Fruit fly (Drosophila melanogaster) whole organism, embryonic: Measurements from ENCODE around the gene CG6739.

ENCODE experiments used
- Aef1 ChIP-seq: fragments of 200-800 bp; sonication (Bioruptor generic); IDR thresholded peaks from 3 replicates; pipeline ENCODE4 v1.3.6; 2022; ENCODE audit warnings: missing biosample characterization, missing genetic modification characterization
- Asciz ChIP-seq: fragments of 200-800 bp; sonication (Bioruptor generic); optimal IDR thresholded peaks from 2 replicates; lab custom pipeline; 2017; ENCODE audit warnings: missing biosample characterization, mild to moderate bottlenecking, missing genetic modification characterization, missing genetic modification reagents
- CG10366 ChIP-seq: fragments of 200-800 bp; sonication (Bioruptor generic); IDR thresholded peaks from 2 replicates; pipeline ENCODE4 v1.3.6; 2022; ENCODE audit warnings: missing biosample characterization, missing genetic modification characterization
- CG11723 ChIP-seq: fragments of 200-800 bp; sonication (Bioruptor generic); optimal IDR thresholded peaks from 2 replicates; lab custom pipeline; 2017; ENCODE audit warnings: missing biosample characterization, mild to moderate bottlenecking, missing genetic modification characterization
- CG15514 ChIP-seq: fragments of 200-800 bp; sonication (Bioruptor generic); optimal IDR thresholded peaks from 3 replicates; lab custom pipeline; 2017; ENCODE audit warnings: missing biosample characterization, missing genetic modification characterization, mild to moderate bottlenecking, moderate library complexity, missing genetic modification reagents
- CG1602 ChIP-seq: fragments of 200-800 bp; sonication (Bioruptor generic); optimal IDR thresholded peaks from 3 replicates; lab custom pipeline; 2016; ENCODE audit warnings: missing biosample characterization, missing genetic modification characterization
- CG16779 ChIP-seq: fragments of 200-800 bp; sonication (Bioruptor generic); IDR thresholded peaks from 2 replicates; pipeline ENCODE4 v1.3.6; 2022; ENCODE audit warnings: missing biosample characterization, missing genetic modification characterization
- CG17186 ChIP-seq: fragments of 200-800 bp; sonication (Bioruptor generic); optimal IDR thresholded peaks from 3 replicates; lab custom pipeline; 2017; ENCODE audit warnings: missing biosample characterization, missing genetic modification reagents, missing genetic modification characterization
- CG17612 ChIP-seq: fragments of 200-800 bp; sonication (Bioruptor generic); IDR thresholded peaks from 2 replicates; pipeline ENCODE4 v1.3.6; 2022; ENCODE audit warnings: missing biosample characterization, missing genetic modification characterization
- CG1792 ChIP-seq: fragments of 200-800 bp; sonication (Bioruptor generic); optimal IDR thresholded peaks from 2 replicates; lab custom pipeline; 2016; ENCODE audit warnings: missing biosample characterization, missing genetic modification characterization
- CG18262 ChIP-seq: fragments of 200-800 bp; optimal IDR thresholded peaks from 3 replicates; lab custom pipeline; 2019; ENCODE audit warnings: missing biosample characterization, mild to moderate bottlenecking, missing genetic modification characterization, moderate library complexity
- CG30431 ChIP-seq: fragments of 200-800 bp; sonication (Bioruptor generic); optimal IDR thresholded peaks from 2 replicates; lab custom pipeline; 2017; ENCODE audit warnings: missing biosample characterization, missing genetic modification characterization
- CG31365 ChIP-seq: fragments of 200-800 bp; sonication (Bioruptor generic); optimal IDR thresholded peaks from 2 replicates; lab custom pipeline; 2018; ENCODE audit warnings: missing biosample characterization, mild to moderate bottlenecking, missing genetic modification characterization
- CG4820 ChIP-seq: fragments of 200-800 bp; sonication (Bioruptor generic); optimal IDR thresholded peaks from 3 replicates; lab custom pipeline; 2016; ENCODE audit warnings: missing biosample characterization, missing genetic modification characterization
- CG6813 ChIP-seq: fragments of 200-800 bp; sonication (Bioruptor generic); optimal IDR thresholded peaks from 2 replicates; lab custom pipeline; 2017; ENCODE audit warnings: missing biosample characterization, missing genetic modification characterization, mild to moderate bottlenecking, moderate library complexity, missing genetic modification reagents
- CG6854 ChIP-seq: fragments of 200-800 bp; sonication (Bioruptor generic); optimal IDR thresholded peaks from 3 replicates; lab custom pipeline; 2017; ENCODE audit warnings: missing biosample characterization, mild to moderate bottlenecking, missing genetic modification characterization
- CG7839 ChIP-seq: fragments of 200-800 bp; sonication (Bioruptor generic); optimal IDR thresholded peaks from 3 replicates; lab custom pipeline; 2018; ENCODE audit warnings: missing biosample characterization, mild to moderate bottlenecking, missing genetic modification characterization, moderate library complexity
- CG8281 ChIP-seq: fragments of 200-800 bp; sonication (Bioruptor generic); optimal IDR thresholded peaks from 2 replicates; lab custom pipeline; 2018; ENCODE audit warnings: missing biosample characterization, mild to moderate bottlenecking, missing genetic modification characterization, moderate library complexity
- CG9215 ChIP-seq: fragments of 200-800 bp; sonication (Bioruptor generic); IDR thresholded peaks from 2 replicates; pipeline ENCODE4 v1.3.6; 2022; ENCODE audit warnings: missing biosample characterization, missing genetic modification characterization
- CHES-1-like ChIP-seq: fragments of 200-800 bp; sonication (Bioruptor generic); optimal IDR thresholded peaks from 2 replicates; lab custom pipeline; 2016; ENCODE audit warnings: missing biosample characterization, missing genetic modification characterization
- Dad ChIP-seq: fragments of 200-800 bp; sonication (Bioruptor generic); optimal IDR thresholded peaks from 3 replicates; lab custom pipeline; 2016; ENCODE audit warnings: missing biosample characterization, missing genetic modification characterization
- E2f2 ChIP-seq: fragments of 200-800 bp; sonication (Bioruptor generic); IDR thresholded peaks from 2 replicates; pipeline ENCODE4 v1.3.6; 2022; ENCODE audit warnings: missing biosample characterization, missing genetic modification characterization
- Ets65A ChIP-seq: fragments of 200-800 bp; sonication (Bioruptor generic); peaks from one replicate; lab custom pipeline; 2016; ENCODE audit warnings: missing biosample characterization, missing genetic modification characterization
- Ets97D ChIP-seq: fragments of 200-800 bp; sonication (Bioruptor generic); optimal IDR thresholded peaks from 3 replicates; lab custom pipeline; 2016; ENCODE audit warnings: missing biosample characterization, missing genetic modification characterization
- MBD-R2 ChIP-seq: fragments of 200-800 bp; sonication (Bioruptor generic); IDR thresholded peaks from 2 replicates; pipeline ENCODE4 v1.3.6; 2022; ENCODE audit warnings: missing biosample characterization, missing genetic modification characterization
- Meics ChIP-seq: fragments of 200-800 bp; sonication (Bioruptor generic); optimal IDR thresholded peaks from 2 replicates; lab custom pipeline; 2017; ENCODE audit warnings: missing biosample characterization, mild to moderate bottlenecking, missing genetic modification characterization
- NC2α ChIP-seq: fragments of 200-800 bp; sonication (Bioruptor generic); optimal IDR thresholded peaks from 2 replicates; lab custom pipeline; 2016; ENCODE audit warnings: missing biosample characterization, missing genetic modification characterization
- Sox102F ChIP-seq: fragments of 200-800 bp; sonication (Bioruptor generic); optimal IDR thresholded peaks from 2 replicates; lab custom pipeline; 2018; ENCODE audit warnings: missing biosample characterization, mild to moderate bottlenecking, missing genetic modification characterization, moderate library complexity
- Sry-β ChIP-seq: fragments of 200-800 bp; sonication (Bioruptor generic); optimal IDR thresholded peaks from 2 replicates; lab custom pipeline; 2018; ENCODE audit warnings: missing biosample characterization, mild to moderate bottlenecking, missing genetic modification characterization, moderate library complexity
- YL-1 ChIP-seq: fragments of 200-800 bp; sonication (Bioruptor generic); optimal IDR thresholded peaks from 3 replicates; lab custom pipeline; 2017; ENCODE audit warnings: missing biosample characterization, mild to moderate bottlenecking, missing genetic modification characterization
- az2 ChIP-seq: fragments of 200-800 bp; sonication (Bioruptor generic); optimal IDR thresholded peaks from 3 replicates; lab custom pipeline; 2016; ENCODE audit warnings: missing biosample characterization, missing genetic modification characterization
- bsh ChIP-seq, 2 experiments: fragments of 200-800 bp; sonication (Bioruptor generic); optimal IDR thresholded peaks; 2 replicates each; lab custom pipeline; 2017 to 2018; ENCODE audit warnings: mild to moderate bottlenecking in 2 of 2, missing biosample characterization in 2 of 2, missing genetic modification characterization in 2 of 2, moderate library complexity in 1 of 2
- chm ChIP-seq: fragments of 200-800 bp; sonication (Bioruptor generic); IDR thresholded peaks from 2 replicates; pipeline ENCODE4 v1.3.6; 2022; ENCODE audit warnings: missing biosample characterization, missing genetic modification characterization
- dati ChIP-seq: fragments of 200-800 bp; sonication (Bioruptor generic); IDR thresholded peaks from 2 replicates; pipeline ENCODE4 v1.3.6; 2022; ENCODE audit warnings: missing biosample characterization, missing genetic modification characterization
- exex ChIP-seq: fragments of 200-800 bp; sonication (Bioruptor generic); optimal IDR thresholded peaks from 4 replicates; lab custom pipeline; 2018; ENCODE audit warnings: missing biosample characterization, mild to moderate bottlenecking, missing genetic modification characterization, moderate library complexity
- fd3F ChIP-seq: fragments of 200-800 bp; sonication (Bioruptor generic); optimal IDR thresholded peaks from 2 replicates; lab custom pipeline; 2018; ENCODE audit warnings: missing biosample characterization, mild to moderate bottlenecking, missing genetic modification characterization, moderate library complexity
- ftz-f1 ChIP-seq: fragments of 200-800 bp; sonication (Bioruptor generic); optimal IDR thresholded peaks from 2 replicates; lab custom pipeline; 2016; ENCODE audit warnings: missing biosample characterization, missing genetic modification characterization
- gt ChIP-seq: fragments of 200-800 bp; sonication (Bioruptor generic); IDR thresholded peaks from 2 replicates; pipeline ENCODE4 v1.3.6; 2022; ENCODE audit warnings: missing biosample characterization, missing genetic modification characterization
- hbn ChIP-seq: fragments of 200-800 bp; sonication (Bioruptor generic); IDR thresholded peaks from 2 replicates; pipeline ENCODE4 v1.3.6; 2022; ENCODE audit warnings: missing biosample characterization, missing genetic modification characterization; ENCODE audit not compliant: partially characterized antibody
- ind ChIP-seq: fragments of 200-800 bp; sonication (Bioruptor generic); optimal IDR thresholded peaks from 3 replicates; lab custom pipeline; 2016; ENCODE audit warnings: missing biosample characterization, missing genetic modification characterization
- insv ChIP-seq, 2 experiments: fragments of 200-800 bp; sonication (Bioruptor generic); optimal IDR thresholded peaks; 3 replicates each; lab custom pipeline; 2016 to 2018; ENCODE audit warnings: missing biosample characterization in 2 of 2, missing genetic modification characterization in 2 of 2
- kah ChIP-seq: fragments of 200-800 bp; sonication (Bioruptor generic); optimal IDR thresholded peaks from 2 replicates; lab custom pipeline; 2018; ENCODE audit warnings: missing biosample characterization, mild to moderate bottlenecking, missing genetic modification characterization
- lbe ChIP-seq: fragments of 200-800 bp; sonication (Bioruptor generic); optimal IDR thresholded peaks from 2 replicates; lab custom pipeline; 2016; ENCODE audit warnings: missing biosample characterization, mild to moderate bottlenecking, missing genetic modification characterization
- maf-S ChIP-seq: fragments of 200-800 bp; sonication (Bioruptor generic); optimal IDR thresholded peaks from 2 replicates; lab custom pipeline; 2016; ENCODE audit warnings: missing biosample characterization, missing genetic modification characterization
- peb ChIP-seq: fragments of 200-800 bp; sonication (Bioruptor generic); IDR thresholded peaks from 2 replicates; pipeline ENCODE4 v1.3.6; 2022; ENCODE audit warnings: missing biosample characterization, missing genetic modification characterization
- phol ChIP-seq: fragments of 200-800 bp; sonication (Bioruptor generic); optimal IDR thresholded peaks from 3 replicates; lab custom pipeline; 2018; ENCODE audit warnings: missing biosample characterization, mild to moderate bottlenecking, missing genetic modification characterization, moderate library complexity
- slou ChIP-seq: fragments of 200-800 bp; sonication (Bioruptor generic); optimal IDR thresholded peaks from 3 replicates; lab custom pipeline; 2016; ENCODE audit warnings: missing biosample characterization, missing genetic modification characterization
- sqz ChIP-seq: fragments of 200-800 bp; sonication (Bioruptor generic); optimal IDR thresholded peaks from 3 replicates; lab custom pipeline; 2018; ENCODE audit warnings: missing biosample characterization, mild to moderate bottlenecking, missing genetic modification characterization
- sr ChIP-seq: fragments of 200-800 bp; sonication (Bioruptor generic); IDR thresholded peaks from 3 replicates; pipeline ENCODE4 v1.3.6; 2022; ENCODE audit warnings: missing biosample characterization, missing genetic modification characterization
- tio ChIP-seq: fragments of 200-800 bp; sonication (Bioruptor generic); optimal IDR thresholded peaks from 2 replicates; lab custom pipeline; 2017; ENCODE audit warnings: missing biosample characterization, missing genetic modification characterization, inconsistent platforms
- unc-4 ChIP-seq: fragments of 200-800 bp; sonication (Bioruptor generic); IDR thresholded peaks from 2 replicates; pipeline ENCODE4 v1.3.6; 2022; ENCODE audit warnings: missing biosample characterization, missing genetic modification characterization; ENCODE audit not compliant: partially characterized antibody

Gene CG6739

dm6 chr2L:7632783-7633182 lies 24.6 kb downstream of the CG6739 start (continued):
- TF ChIP-seq phol (peak; percentile 64), CG17612 (GFP tag; lab: Robert Waterston, UW) (no peak), E2f2 (GFP tag; lab: Robert Waterston, UW) (0 out of 2 replicates have a peak, but pooled peaks have one; percentile 16), az2 (GFP tag; lab: Kevin White, UChicago) (peak; percentile 60), Sox102F (GFP tag; lab: Kevin White, UChicago) (peak; percentile 42), sqz (no peak), YL-1 (GFP tag; lab: Kevin White, UChicago) (no peak), CG18262 (tag; lab: Kevin White, UChicago) (peak; percentile 82), CHES-1-like (peak; percentile 9), MBD-R2 (GFP tag; lab: Robert Waterston, UW) (no peak), CG10366 (GFP tag; lab: Robert Waterston, UW) (peak; percentile 27; the same call in 1 of the 2 replicates), CG30431 (GFP tag; lab: Kevin White, UChicago) (peak; percentile 62), peb (peak; percentile 39; the same call in 1 of the 2 replicates), unc-4 (GFP tag; lab: Robert Waterston, UW) (no peak), CG6854 (GFP tag; lab: Kevin White, UChicago) (no peak), CG4820 (GFP tag; lab: Kevin White, UChicago) (peak; percentile 27), CG15514 (GFP tag; lab: Kevin White, UChicago) (no peak), gt (GFP tag; lab: Robert Waterston, UW) (no peak), CG7839 (tag; lab: Kevin White, UChicago) (peak; percentile 58), Asciz (GFP tag; lab: Kevin White, UChicago) (no peak), Sry-β (GFP tag; lab: Kevin White, UChicago) (no peak), ftz-f1 (GFP tag; lab: Kevin White, UChicago) (no peak), fd3F (GFP tag; lab: Kevin White, UChicago) (no peak), exex (tag; lab: Kevin White, UChicago) (no peak), insv (GFP tag; optimal IDR thresholded peaks at IDR 0.05; lab: Kevin White, UChicago) (no peak), CG6813 (peak; percentile 8), CG31365 (tag; lab: Kevin White, UChicago) (no peak), Dad (peak; percentile 2), ind (GFP tag; lab: Kevin White, UChicago) (peak; percentile 13), chm (0 out of 2 replicates have a peak, but pooled peaks have one; percentile 48), CG8281 (tag; lab: Kevin White, UChicago) (no peak), lbe (no peak), dati (no peak), hbn (GFP tag; lab: Robert Waterston, UW) (no peak), CG1792 (no peak), slou (GFP tag; lab: Kevin White, UChicago) (no peak), CG1602 (GFP tag; lab: Kevin White, UChicago) (peak; percentile 60), CG11723 (no peak), Meics (no peak), sr (GFP tag; lab: Robert Waterston, UW) (no peak), CG16779 (GFP tag; lab: Robert Waterston, UW) (no peak), kah (GFP tag; lab: Kevin White, UChicago) (no peak), tio (GFP tag; lab: Kevin White, UChicago) (peak; percentile 51), maf-S (GFP tag; lab: Kevin White, UChicago) (no peak), bsh (GFP tag; optimal IDR thresholded peaks at IDR 0.05; lab: Kevin White, UChicago) (peak in 1 of 2 experiments; percentile 66), Ets97D (GFP tag; lab: Kevin White, UChicago) (no peak), CG17186 (GFP tag; lab: Kevin White, UChicago) (no peak), Ets65A (peak; percentile 94), CG9215 (GFP tag; lab: Robert Waterston, UW) (no peak), NC2α (GFP tag; lab: Kevin White, UChicago) (no peak), Aef1 (GFP tag; lab: Robert Waterston, UW) (no peak)
